Fruit fly (Drosophila melanogaster): Measurements from ENCODE around the gene Dim1.

- no peak for TF ChIP-seq CG12768 (GFP tag; optimal IDR thresholded peaks at IDR 0.05)
- no peak for TF ChIP-seq ovo (GFP tag; optimal IDR thresholded peaks at IDR 0.05)
Observed at dm6 chr2L:4418819-4419218, 15.8 kb downstream of the Dim1 start.

Data from whole organism, adult.